Fruit fly (Drosophila melanogaster): ENCODE measurements around the gene RpS4.

dm6 chr3L:13046758-13047157, 5.2 kb downstream of the RpS4 start, which contains the start of gene CG11279:
- no peak for TF ChIP-seq CG8478 (optimal IDR thresholded peaks at IDR 0.05)
- TF ChIP-seq psq (optimal IDR thresholded peaks at IDR 0.05) = no peak
- TF ChIP-seq EcR (GFP tag; optimal IDR thresholded peaks at IDR 0.05) = no peak
